Fruit fly (Drosophila melanogaster): ENCODE data around the gene Hsc70-1.

- no peak for TF ChIP-seq ind (GFP tag; optimal IDR thresholded peaks at IDR 0.05)
- no peak for TF ChIP-seq Hr3 (GFP tag; optimal IDR thresholded peaks at IDR 0.05)
- TF ChIP-seq HHEX (GFP tag; optimal IDR thresholded peaks at IDR 0.05), result no peak
- no peak for TF ChIP-seq so (GFP tag; IDR thresholded peaks at IDR 0.05)
- no peak for TF ChIP-seq dati (GFP tag; IDR thresholded peaks at IDR 0.05)
These were observed 51.9 kb downstream of the Hsc70-1 start for dm6 chr3L:14025736-14026135.

All from whole organism, embryonic.